Worm (Caenorhabditis elegans): ENCODE data around the gene hsp-90.
A peak's percentile ranks its signal among the peaks of the same experiment; 100 is the strongest.

The hsp-90 gene

DNA sequence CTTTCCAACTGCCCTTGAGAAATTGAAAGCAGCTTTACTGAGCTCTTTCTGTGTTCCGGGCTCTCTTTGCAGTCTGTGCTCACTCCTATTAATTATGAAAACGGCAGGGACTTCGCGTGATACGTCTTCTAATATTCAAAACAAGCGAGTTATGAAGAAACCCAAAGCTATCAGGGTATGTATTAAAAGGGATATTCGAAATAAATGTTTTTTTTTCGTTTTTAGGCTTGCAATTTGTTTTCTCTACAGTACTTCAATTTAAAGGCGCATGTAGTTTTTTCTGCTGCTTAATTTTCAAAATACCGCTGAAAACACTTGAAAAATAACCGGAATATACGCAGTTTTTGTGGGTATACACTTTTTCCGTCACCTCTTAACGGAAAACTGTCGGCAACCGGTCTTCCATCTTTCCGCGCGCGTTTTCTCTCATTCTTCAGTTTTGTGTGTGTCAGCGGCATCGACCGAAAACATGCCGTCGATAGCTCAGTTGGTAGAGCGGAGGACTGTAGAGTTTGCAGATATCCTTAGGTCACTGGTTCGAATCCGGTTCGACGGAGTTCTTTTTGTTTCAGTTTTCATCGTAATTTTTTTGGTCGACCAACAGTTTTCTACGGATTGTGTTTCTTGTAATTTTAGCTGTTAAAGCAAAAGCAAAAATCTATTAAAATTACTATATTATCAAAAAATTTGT lies 4.5 kb downstream of the hsp-90 start, which contains the start of gene gasr-8 (continued):
- TF ChIP-seq aly-2 (tag; optimal IDR thresholded peaks at IDR 0.05) (no peak), lin-39 (tag; optimal IDR thresholded peaks at IDR 0.05) (no peak), tag-97 (GFP tag; IDR thresholded peaks at IDR 0.05) (no peak), cey-2 (tag; optimal IDR thresholded peaks at IDR 0.05; ENCODE audit: borderline replicate concordance, insufficient read depth) (no peak), nhr-111 (GFP tag; optimal IDR thresholded peaks at IDR 0.05) (no peak), nhr-42 (GFP tag; IDR thresholded peaks at IDR 0.05) (no peak), ceh-32 (tag; optimal IDR thresholded peaks at IDR 0.05; ENCODE audit: poor library complexity) (no peak), dmd-9 (GFP tag; IDR thresholded peaks at IDR 0.05) (no peak), mdl-1 (tag; optimal IDR thresholded peaks at IDR 0.05) (no peak), zag-1 (tag; optimal IDR thresholded peaks at IDR 0.05) (no peak), mxl-2 (GFP tag; conservative IDR thresholded peaks at IDR 0.05) (0 out of 2 replicates have a peak, but pooled peaks have one; percentile 3), rbr-2 (tag; optimal IDR thresholded peaks at IDR 0.05) (no peak), mes-2 (tag; optimal IDR thresholded peaks at IDR 0.05; ENCODE audit: poor library complexity, severe bottlenecking) (peak; percentile 68), ama-1 (optimal IDR thresholded peaks at IDR 0.05) (no peak), nhr-28 (tag; optimal IDR thresholded peaks at IDR 0.05) (no peak), T26A8.4 (GFP tag; IDR thresholded peaks at IDR 0.05) (no peak), T20F7.1 (GFP tag; optimal IDR thresholded peaks at IDR 0.05) (no peak), hlh-30 (tag; optimal IDR thresholded peaks at IDR 0.05; ENCODE audit: insufficient read depth) (no peak), mep-1 (tag; optimal IDR thresholded peaks at IDR 0.05) (no peak), nhr-41 (GFP tag; IDR thresholded peaks at IDR 0.05) (no peak), lin-38 (GFP tag; IDR thresholded peaks at IDR 0.05) (peak; percentile 58), nhr-25 (tag; optimal IDR thresholded peaks at IDR 0.05; ENCODE audit: borderline replicate concordance, insufficient read depth) (no peak), ztf-11 (tag; optimal IDR thresholded peaks at IDR 0.05) (no peak), hif-1 (tag; optimal IDR thresholded peaks at IDR 0.05) (no peak), saeg-2 (GFP tag; IDR thresholded peaks at IDR 0.05) (no peak), set-16 (GFP tag; IDR thresholded peaks at IDR 0.05) (peak; percentile 4; the same call in 1 of the 2 replicates), duxl-1 (tag; optimal IDR thresholded peaks at IDR 0.05; ENCODE audit: poor library complexity) (no peak), F37D6.2 (tag; optimal IDR thresholded peaks at IDR 0.05) (no peak), unc-39 (tag; optimal IDR thresholded peaks at IDR 0.05) (no peak), F49E8.2 (tag; optimal IDR thresholded peaks at IDR 0.05; ENCODE audit: borderline replicate concordance) (no peak), ztf-7 (tag; optimal IDR thresholded peaks at IDR 0.05) (no peak), tra-1 (GFP tag; IDR thresholded peaks at IDR 0.05) (no peak), vab-7 (GFP tag; IDR thresholded peaks at IDR 0.05) (peak; percentile 51; the same call in 1 of the 2 replicates), lir-3 (tag; optimal IDR thresholded peaks at IDR 0.05) (no peak), daf-19 (GFP tag; conservative IDR thresholded peaks at IDR 0.05) (no peak), egl-27 (tag; optimal IDR thresholded peaks at IDR 0.05) (no peak), nhr-48 (tag; optimal IDR thresholded peaks at IDR 0.05) (no peak), Y75B8A.6 (GFP tag; IDR thresholded peaks at IDR 0.05) (no peak), pqm-1 (tag; optimal IDR thresholded peaks at IDR 0.05) (no peak), Y48G9A.11 (GFP tag; IDR thresholded peaks at IDR 0.05) (peak; percentile 29; the same call in 1 of the 2 replicates), mdt-29 (GFP tag; IDR thresholded peaks at IDR 0.05) (no peak), fos-1 (tag; optimal IDR thresholded peaks at IDR 0.05) (no peak), nhr-10 (tag; optimal IDR thresholded peaks at IDR 0.05) (no peak), ceh-28 (tag; optimal IDR thresholded peaks at IDR 0.05) (no peak), attf-4 (tag; optimal IDR thresholded peaks at IDR 0.05) (no peak), F10B5.3 (tag; optimal IDR thresholded peaks at IDR 0.05) (no peak), zfp-2 (tag; optimal IDR thresholded peaks at IDR 0.05) (no peak), dve-1 (tag; optimal IDR thresholded peaks at IDR 0.05; ENCODE audit: insufficient read depth) (no peak), lin-15B (tag; optimal IDR thresholded peaks at IDR 0.05) (no peak), nhr-76 (tag; optimal IDR thresholded peaks at IDR 0.05) (no peak)

Measured in whole organism, L4 larva.